Worm (Caenorhabditis elegans): ENCODE results near the gene ipp-5.

The ipp-5 gene

ce11 chrX:6081793-6082192, 50.5 kb downstream of the ipp-5 start (continued):
- TF ChIP-seq mep-1 (tag; optimal IDR thresholded peaks at IDR 0.05) (no peak), dmd-6 (GFP tag; IDR thresholded peaks at IDR 0.05) (peak; percentile 48; the same call in 1 of the 2 replicates), nhr-48 (tag; optimal IDR thresholded peaks at IDR 0.05) (no peak), Y5F2A.4 (GFP tag; optimal IDR thresholded peaks at IDR 0.05) (no peak), zip-2 (tag; optimal IDR thresholded peaks at IDR 0.05) (no peak), hlh-11 (tag; optimal IDR thresholded peaks at IDR 0.05) (peak; percentile 3), daf-16 (GFP tag; optimal IDR thresholded peaks at IDR 0.05) (no peak), daf-16 (tag; optimal IDR thresholded peaks at IDR 0.05) (no peak), snpc-1.2 (GFP tag; IDR thresholded peaks at IDR 0.05) (no peak), ceh-62 (tag; optimal IDR thresholded peaks at IDR 0.05) (no peak), R02D3.7 (tag; optimal IDR thresholded peaks at IDR 0.05) (no peak), unc-62 (GFP tag; optimal IDR thresholded peaks at IDR 0.05 in 1 of 2) (no peak), unc-62 (tag; optimal IDR thresholded peaks at IDR 0.05) (no peak), nhr-25 (tag; optimal IDR thresholded peaks at IDR 0.05; ENCODE audit: borderline replicate concordance, insufficient read depth) (no peak), F49E8.2 (tag; optimal IDR thresholded peaks at IDR 0.05; ENCODE audit: borderline replicate concordance) (no peak), nhr-77 (tag; optimal IDR thresholded peaks at IDR 0.05) (peak; percentile 7), nhr-11 (tag; optimal IDR thresholded peaks at IDR 0.05) (no peak)

ce11 chrX:6082660-6083059, 51.4 kb downstream of the ipp-5 start, which contains the start of gene C45B2.3:
Gene C45B2.3, plus strand, starts transcription at chrX:6082960.
- no peak for TF ChIP-seq lir-3 (tag; optimal IDR thresholded peaks at IDR 0.05)
- no peak for TF ChIP-seq D1046.2 (GFP tag; IDR thresholded peaks at IDR 0.05)
- no peak for TF ChIP-seq lin-13 (GFP tag; optimal IDR thresholded peaks at IDR 0.05)
- no peak for TF ChIP-seq mxl-3 (GFP tag; optimal IDR thresholded peaks at IDR 0.05)
- no peak for TF ChIP-seq nhr-11 (tag; optimal IDR thresholded peaks at IDR 0.05)
- no peak for TF ChIP-seq mdt-29 (GFP tag; IDR thresholded peaks at IDR 0.05)
- no peak for TF ChIP-seq ctbp-1 (GFP tag; IDR thresholded peaks at IDR 0.05)
- TF ChIP-seq T20F7.1 (GFP tag; optimal IDR thresholded peaks at IDR 0.05), result no peak
- TF ChIP-seq dpl-1 (GFP tag; optimal IDR thresholded peaks at IDR 0.05), result no peak
- no peak for TF ChIP-seq Y5F2A.4 (GFP tag; optimal IDR thresholded peaks at IDR 0.05)
- TF ChIP-seq zfp-2 (tag; optimal IDR thresholded peaks at IDR 0.05), result no peak
- TF ChIP-seq mep-1 (tag; optimal IDR thresholded peaks at IDR 0.05), result no peak
- no peak for TF ChIP-seq Y48G9A.11 (GFP tag; IDR thresholded peaks at IDR 0.05)
- TF ChIP-seq zip-11 (GFP tag; IDR thresholded peaks at IDR 0.05), result no peak
- TF ChIP-seq attf-4 (tag; optimal IDR thresholded peaks at IDR 0.05), result no peak

Data from whole organism, L4 larva.